Worm (Caenorhabditis elegans) whole organism, late embryonic: Measurements from ENCODE around the gene ttc-17.

Experiments used
- che-1 ChIP-seq: sonication (generic microtip); optimal IDR thresholded peaks from 2 replicates; lab custom pipeline; 2016; ENCODE audit warnings: mild to moderate bottlenecking, missing genetic modification characterization, missing compliant biosample characterization
- ets-4 ChIP-seq: sonication (generic microtip); optimal IDR thresholded peaks from 2 replicates; lab custom pipeline; 2016; ENCODE audit warnings: missing genetic modification characterization, missing compliant biosample characterization
- pha-4 ChIP-seq: fragments of 150-350 bp; optimal IDR thresholded peaks from 2 replicates; lab custom pipeline; 2018; ENCODE audit warnings: missing biosample characterization, missing genetic modification reagents, missing genetic modification characterization
- tbx-2 ChIP-seq: sonication (generic microtip); optimal IDR thresholded peaks from 2 replicates; lab custom pipeline; 2016; ENCODE audit warnings: missing genetic modification characterization, missing compliant biosample characterization

ce11 chrV:8948365-8948764 is 8.5 kb upstream of the ttc-17 start:
- TF ChIP-seq ets-4 (tag; lab: Kevin White, UChicago) (no peak), pha-4 (tag; lab: Kevin White, UChicago) (no peak), tbx-2 (tag; lab: Kevin White, UChicago) (no peak), che-1 (tag; lab: Kevin White, UChicago) (no peak)
